Worm (Caenorhabditis elegans): ENCODE data around the gene zyg-1.

- no peak for TF ChIP-seq unc-62 (GFP tag; optimal IDR thresholded peaks at IDR 0.05)
- TF ChIP-seq let-526 (GFP tag; IDR thresholded peaks at IDR 0.05): no peak
- TF ChIP-seq nhr-90 (tag; optimal IDR thresholded peaks at IDR 0.05): no peak
- TF ChIP-seq mel-28 (tag; optimal IDR thresholded peaks at IDR 0.05; ENCODE audit: borderline replicate concordance): no peak
- TF ChIP-seq D2030.7 (GFP tag; IDR thresholded peaks at IDR 0.05): 0 out of 2 replicates have a peak, but pooled peaks have one; percentile 21
- TF ChIP-seq hlh-26 (GFP tag; conservative IDR thresholded peaks at IDR 0.05): no peak
- TF ChIP-seq ama-1 (optimal IDR thresholded peaks at IDR 0.05): no peak
- no peak for TF ChIP-seq ama-1 (GFP tag; optimal IDR thresholded peaks at IDR 0.05)
- TF ChIP-seq F33H1.4 (GFP tag; IDR thresholded peaks at IDR 0.05): no peak
- TF ChIP-seq tlf-1 (GFP tag; optimal IDR thresholded peaks at IDR 0.05): peak; percentile 21
- TF ChIP-seq hrde-1 (tag; optimal IDR thresholded peaks at IDR 0.05; ENCODE audit: borderline replicate concordance): no peak
- TF ChIP-seq pha-4 (tag; optimal IDR thresholded peaks at IDR 0.05): no peak
Observed at ce11 chrII:5688959-5689358, 39.4 kb downstream of the zyg-1 start, which contains the start of gene C25H3.11.

All from whole organism, young adult.